Worm (Caenorhabditis elegans) whole organism, mixed stage, embryonic: ENCODE measurements around the gene Y11D7A.5.

Experiments used
- M03D4.4 ChIP-seq: sonication (generic microtip); optimal IDR thresholded peaks from 2 replicates; lab custom pipeline; 2017; ENCODE audit warnings: mild to moderate bottlenecking, missing genetic modification characterization, missing compliant biosample characterization
- bed-3 ChIP-seq: fragments of 200-800 bp; sonication (Bioruptor generic); optimal IDR thresholded peaks from 3 replicates; lab custom pipeline; 2018; ENCODE audit warnings: mild to moderate bottlenecking, missing genetic modification characterization, moderate library complexity, missing compliant biosample characterization
- blmp-1 ChIP-seq: fragments of 150-350 bp; optimal IDR thresholded peaks from 2 replicates; lab custom pipeline; 2014; ENCODE audit warnings: missing biosample characterization, missing genetic modification characterization
- ceh-39 ChIP-seq: fragments of 150-350 bp; optimal IDR thresholded peaks from 2 replicates; lab custom pipeline; 2014; ENCODE audit warnings: missing biosample characterization, missing genetic modification characterization
- ceh-43 ChIP-seq: fragments of 200-800 bp; sonication (Bioruptor generic); optimal IDR thresholded peaks from 2 replicates; lab custom pipeline; 2018; ENCODE audit warnings: mild to moderate bottlenecking, missing genetic modification characterization, moderate library complexity, missing compliant biosample characterization
- ceh-83 ChIP-seq: fragments of 200-800 bp; sonication (Bioruptor generic); optimal IDR thresholded peaks from 2 replicates; lab custom pipeline; 2018; ENCODE audit warnings: mild to moderate bottlenecking, missing genetic modification characterization, missing compliant biosample characterization
- ces-1 ChIP-seq: fragments of 150-350 bp; optimal IDR thresholded peaks from 2 replicates; lab custom pipeline; 2014; ENCODE audit warnings: missing biosample characterization, missing genetic modification reagents, missing genetic modification characterization
- cnd-1 ChIP-seq: fragments of 200-800 bp; sonication (Bioruptor generic); optimal IDR thresholded peaks from 2 replicates; lab custom pipeline; 2018; ENCODE audit warnings: mild to moderate bottlenecking, missing genetic modification characterization, missing compliant biosample characterization
- drap-1 ChIP-seq: fragments of 200-800 bp; sonication (Bioruptor generic); optimal IDR thresholded peaks from 3 replicates; lab custom pipeline; 2018; ENCODE audit warnings: mild to moderate bottlenecking, missing genetic modification characterization, missing compliant biosample characterization
- elt-3 ChIP-seq: fragments of 150-350 bp; optimal IDR thresholded peaks from 2 replicates; lab custom pipeline; 2014; ENCODE audit warnings: missing biosample characterization, missing genetic modification characterization
- flh-1 ChIP-seq: fragments of 200-800 bp; sonication (Bioruptor generic); optimal IDR thresholded peaks from 2 replicates; lab custom pipeline; 2018; ENCODE audit warnings: mild to moderate bottlenecking, missing genetic modification characterization, moderate library complexity, missing compliant biosample characterization
- ham-2 ChIP-seq: fragments of 200-800 bp; sonication (Bioruptor generic); optimal IDR thresholded peaks from 2 replicates; lab custom pipeline; 2018; ENCODE audit warnings: mild to moderate bottlenecking, missing genetic modification characterization, missing compliant biosample characterization
- hlh-1 ChIP-seq: fragments of 150-350 bp; optimal IDR thresholded peaks from 2 replicates; lab custom pipeline; 2014; ENCODE audit warnings: missing biosample characterization, missing genetic modification reagents, missing genetic modification characterization
- lin-13 ChIP-seq: fragments of 150-350 bp; optimal IDR thresholded peaks from 2 replicates; lab custom pipeline; 2014; ENCODE audit warnings: missing biosample characterization, missing genetic modification characterization
- lin-32 ChIP-seq: fragments of 200-800 bp; sonication (Bioruptor generic); optimal IDR thresholded peaks from 2 replicates; lab custom pipeline; 2018; ENCODE audit warnings: mild to moderate bottlenecking, missing genetic modification characterization, missing compliant biosample characterization
- lsy-2 ChIP-seq: fragments of 150-350 bp; optimal IDR thresholded peaks from 2 replicates; lab custom pipeline; 2014; ENCODE audit warnings: missing biosample characterization, missing genetic modification characterization
- mab-5 ChIP-seq: fragments of 150-350 bp; optimal IDR thresholded peaks from 2 replicates; lab custom pipeline; 2014; ENCODE audit warnings: missing biosample characterization, missing genetic modification characterization
- mep-1 ChIP-seq: fragments of 150-350 bp; optimal IDR thresholded peaks from 2 replicates; lab custom pipeline; 2017; ENCODE audit warnings: missing biosample characterization, missing genetic modification reagents, missing genetic modification characterization, inconsistent platforms
- mls-2 ChIP-seq: sonication (generic microtip); optimal IDR thresholded peaks from 2 replicates; lab custom pipeline; 2016; ENCODE audit warnings: mild to moderate bottlenecking, missing genetic modification characterization, moderate library complexity, missing compliant biosample characterization
- nhr-12 ChIP-seq: fragments of 150-350 bp; optimal IDR thresholded peaks from 2 replicates; lab custom pipeline; 2014; ENCODE audit warnings: missing biosample characterization, missing genetic modification characterization
- nhr-2 ChIP-seq: fragments of 150-350 bp; optimal IDR thresholded peaks from 2 replicates; lab custom pipeline; 2014; ENCODE audit warnings: missing biosample characterization, missing genetic modification characterization
- nhr-237 ChIP-seq: fragments of 150-350 bp; optimal IDR thresholded peaks from 2 replicates; lab custom pipeline; 2014; ENCODE audit warnings: missing biosample characterization, missing genetic modification characterization
- nhr-28 ChIP-seq: fragments of 150-350 bp; optimal IDR thresholded peaks from 2 replicates; lab custom pipeline; 2014; ENCODE audit warnings: missing biosample characterization, missing genetic modification characterization
- nhr-76 ChIP-seq: sonication (generic microtip); optimal IDR thresholded peaks from 2 replicates; lab custom pipeline; 2017; ENCODE audit warnings: missing biosample characterization, missing genetic modification characterization
- pha-4 ChIP-seq: fragments of 150-350 bp; optimal IDR thresholded peaks from 2 replicates; lab custom pipeline; 2018; ENCODE audit warnings: missing biosample characterization, missing genetic modification reagents, missing genetic modification characterization
- sem-2 ChIP-seq: fragments of 200-800 bp; sonication (Bioruptor generic); optimal IDR thresholded peaks from 2 replicates; lab custom pipeline; 2018; ENCODE audit warnings: mild to moderate bottlenecking, missing genetic modification characterization, missing compliant biosample characterization
- snpc-4 ChIP-seq: fragments of 150-350 bp; optimal IDR thresholded peaks from 2 replicates; lab custom pipeline; 2014; ENCODE audit warnings: missing biosample characterization, missing genetic modification characterization
- sptf-1 ChIP-seq: sonication (generic microtip); optimal IDR thresholded peaks from 2 replicates; lab custom pipeline; 2017; ENCODE audit warnings: mild to moderate bottlenecking, missing genetic modification characterization, moderate library complexity, missing compliant biosample characterization
- tbx-8 ChIP-seq: fragments of 200-800 bp; sonication (Bioruptor generic); optimal IDR thresholded peaks from 2 replicates; lab custom pipeline; 2018; ENCODE audit warnings: mild to moderate bottlenecking, missing genetic modification characterization, moderate library complexity, missing compliant biosample characterization
- unc-120 ChIP-seq: sonication (generic microtip); optimal IDR thresholded peaks from 2 replicates; lab custom pipeline; 2017; ENCODE audit warnings: missing genetic modification characterization, missing compliant biosample characterization; ENCODE audit not compliant: poor library complexity, severe bottlenecking
- unc-39 ChIP-seq: fragments of 150-350 bp; optimal IDR thresholded peaks from 2 replicates; lab custom pipeline; 2014; ENCODE audit warnings: missing biosample characterization, missing genetic modification characterization
- unc-62 ChIP-seq: fragments of 150-350 bp; optimal IDR thresholded peaks from 2 replicates; lab custom pipeline; 2014; ENCODE audit warnings: missing biosample characterization, missing genetic modification reagents, missing genetic modification characterization
- zip-8 ChIP-seq: fragments of 150-350 bp; optimal IDR thresholded peaks from 2 replicates; lab custom pipeline; 2014; ENCODE audit warnings: missing biosample characterization, missing genetic modification characterization
- ztf-11 ChIP-seq: fragments of 150-350 bp; optimal IDR thresholded peaks from 2 replicates; lab custom pipeline; 2014; ENCODE audit warnings: missing biosample characterization, missing genetic modification characterization

The Y11D7A.5 gene

DNA sequence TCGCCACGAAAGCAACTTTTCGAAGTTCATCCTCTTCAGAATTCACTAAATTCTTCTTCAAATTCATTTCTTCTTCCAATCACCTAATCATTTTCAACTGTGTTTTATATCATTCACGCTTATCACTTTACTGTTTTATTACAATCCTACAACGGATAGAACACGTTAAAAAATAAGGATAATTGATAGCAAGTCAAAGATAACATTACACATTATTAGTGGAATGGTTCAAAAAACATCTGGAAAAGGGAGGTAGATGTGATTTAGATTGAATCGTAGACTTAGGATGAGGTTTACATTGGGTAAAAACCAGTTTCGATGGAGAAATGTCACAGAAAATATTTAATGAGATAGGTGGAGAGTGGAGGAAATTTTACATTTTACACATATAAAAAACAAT is 16.4 kb upstream of the Y11D7A.5 start, which contains the start of gene col-120:
TSS of gene col-120 (minus strand) at position 101 of the 400 bp plus-strand sequence.
- no peak for TF ChIP-seq sem-2 (GFP tag; lab: Kevin White, UChicago)
- TF ChIP-seq ceh-83 (GFP tag; lab: Kevin White, UChicago): no peak
- no peak for TF ChIP-seq ces-1
- no peak for TF ChIP-seq hlh-1 (tag; lab: Kevin White, UChicago)
- TF ChIP-seq M03D4.4 (tag; lab: Kevin White, UChicago): no peak
- no peak for TF ChIP-seq nhr-28
- no peak for TF ChIP-seq ztf-11
- TF ChIP-seq unc-62 (GFP tag; lab: Kevin White, UChicago): no peak
- TF ChIP-seq ceh-43 (GFP tag; lab: Kevin White, UChicago): no peak
- TF ChIP-seq lin-32 (GFP tag; lab: Kevin White, UChicago): no peak
- no peak for TF ChIP-seq sptf-1 (tag; lab: Kevin White, UChicago)
- TF ChIP-seq pha-4: no peak
- no peak for TF ChIP-seq mep-1
- TF ChIP-seq mab-5 (tag; lab: Kevin White, UChicago): no peak
- no peak for TF ChIP-seq snpc-4
- no peak for TF ChIP-seq cnd-1
- no peak for TF ChIP-seq lsy-2 (tag; lab: Kevin White, UChicago)

- TF ChIP-seq hlh-1 (tag; lab: Kevin White, UChicago) (no peak), ham-2 (GFP tag; lab: Kevin White, UChicago) (no peak), drap-1 (GFP tag; lab: Kevin White, UChicago) (no peak), zip-8 (tag; lab: Kevin White, UChicago) (no peak), unc-120 (tag; lab: Kevin White, UChicago) (no peak), flh-1 (GFP tag; lab: Kevin White, UChicago) (no peak), ces-1 (no peak), nhr-2 (tag; lab: Kevin White, UChicago) (no peak), ceh-83 (GFP tag; lab: Kevin White, UChicago) (no peak), nhr-28 (no peak), ztf-11 (no peak), unc-39 (no peak), mls-2 (no peak), cnd-1 (no peak), nhr-237 (no peak), mab-5 (tag; lab: Kevin White, UChicago) (no peak), bed-3 (GFP tag; lab: Kevin White, UChicago) (no peak), lin-13 (no peak)
These were observed 15.5 kb upstream of the Y11D7A.5 start for ce11 chrIV:9260826-9261225.

- no peak for TF ChIP-seq nhr-12 (tag; lab: Kevin White, UChicago)
- peak; percentile 3 for TF ChIP-seq nhr-237
- no peak for TF ChIP-seq tbx-8
- TF ChIP-seq sptf-1 (tag; lab: Kevin White, UChicago): no peak
- no peak for TF ChIP-seq M03D4.4 (tag; lab: Kevin White, UChicago)
- TF ChIP-seq pha-4: peak; percentile 25
- peak; percentile 26 for TF ChIP-seq lsy-2 (tag; lab: Kevin White, UChicago)
- TF ChIP-seq ceh-39 (tag; lab: Kevin White, UChicago): no peak
- no peak for TF ChIP-seq ham-2 (GFP tag; lab: Kevin White, UChicago)
- TF ChIP-seq mls-2: no peak
- TF ChIP-seq zip-8 (tag; lab: Kevin White, UChicago): no peak
- no peak for TF ChIP-seq lin-32 (GFP tag; lab: Kevin White, UChicago)
These were observed 15.0 kb upstream of the Y11D7A.5 start for ce11 chrIV:9260334-9260733.

DNA sequence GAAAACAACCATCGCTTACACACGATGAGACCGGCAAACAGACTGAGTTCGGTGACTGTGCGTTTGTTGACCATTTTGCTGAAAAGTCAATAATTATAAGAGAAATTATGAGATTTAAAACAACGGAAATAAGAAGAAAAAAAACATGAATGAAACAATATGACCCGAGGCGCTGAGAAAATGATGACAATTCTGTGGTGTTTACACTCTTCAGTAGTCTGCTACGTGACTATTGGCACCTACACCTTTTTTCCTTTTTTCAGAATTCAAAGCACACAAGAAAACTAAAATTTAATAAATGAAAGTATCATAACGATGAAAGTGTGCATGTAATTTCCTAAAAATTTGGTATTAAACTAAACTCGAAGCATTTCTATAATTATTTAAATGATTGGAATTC is 14.4 kb upstream of the Y11D7A.5 start, which contains the start of gene Y11D7A.10:
TSS of gene Y11D7A.10 (minus strand) at position 82 of the 400 bp plus-strand sequence.
- TF ChIP-seq unc-120 (tag; lab: Kevin White, UChicago) (no peak), ceh-83 (GFP tag; lab: Kevin White, UChicago) (no peak), blmp-1 (tag; lab: Kevin White, UChicago) (no peak), elt-3 (tag; lab: Kevin White, UChicago) (no peak), ceh-39 (tag; lab: Kevin White, UChicago) (no peak), mls-2 (no peak), nhr-76 (tag; lab: Kevin White, UChicago) (no peak), drap-1 (GFP tag; lab: Kevin White, UChicago) (no peak)
